Worm (Caenorhabditis elegans) whole organism, L2 larva: ENCODE data around the gene egl-38.

Experiments used
- alr-1 ChIP-seq: fragments of 150-350 bp; optimal IDR thresholded peaks from 2 replicates; lab custom pipeline; 2014; ENCODE audit warnings: missing biosample characterization, missing genetic modification characterization
- aly-2 ChIP-seq: fragments of 150-350 bp; optimal IDR thresholded peaks from 2 replicates; lab custom pipeline; 2014; ENCODE audit warnings: missing biosample characterization, missing genetic modification characterization
- elt-3 ChIP-seq: sonication (generic microtip); optimal IDR thresholded peaks from 2 replicates; lab custom pipeline; 2017; ENCODE audit warnings: missing biosample characterization, missing genetic modification characterization
- mdl-1 ChIP-seq, 2 experiments: fragments of 150-350 bp in 1 of 2; sonication (generic microtip) in 1 of 2; optimal IDR thresholded peaks; 2 replicates each; lab custom pipeline; 2017; ENCODE audit warnings: missing biosample characterization in 2 of 2, missing genetic modification characterization in 2 of 2
- skn-1 ChIP-seq: sonication (generic microtip); optimal IDR thresholded peaks from 2 replicates; lab custom pipeline; 2017; ENCODE audit warnings: missing biosample characterization, missing genetic modification characterization
- unc-62 ChIP-seq: fragments of 150-350 bp; optimal IDR thresholded peaks from 2 replicates; lab custom pipeline; 2014; ENCODE audit warnings: missing biosample characterization, missing genetic modification reagents, missing genetic modification characterization

DNA sequence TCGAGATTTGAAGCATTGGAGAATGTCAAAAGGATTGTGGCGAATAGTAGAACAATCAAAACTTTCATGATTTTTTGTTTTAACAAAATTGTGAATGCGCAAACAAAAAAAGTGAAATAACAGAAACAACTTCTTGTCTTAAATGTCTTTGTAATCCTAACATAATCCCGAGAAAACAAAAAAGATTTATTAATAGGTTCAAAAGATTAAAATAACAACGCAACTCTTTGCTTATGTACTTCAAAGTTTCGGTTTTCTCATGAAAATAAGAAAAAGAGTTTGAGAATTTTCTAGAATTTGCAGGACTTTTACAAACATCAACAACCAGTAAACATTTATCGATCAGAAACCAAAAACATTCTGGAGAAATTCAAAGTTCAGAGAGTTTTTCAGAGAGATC, 20.5 kb downstream of the egl-38 start, which contains the start of gene ttr-39:
- no peak for TF ChIP-seq unc-62 (GFP tag; lab: Kevin White, UChicago)
- no peak for TF ChIP-seq mdl-1 (tag; optimal IDR thresholded peaks at IDR 0.05; lab: Kevin White, UChicago)
- no peak for TF ChIP-seq elt-3
- no peak for TF ChIP-seq alr-1 (tag; lab: Kevin White, UChicago)
- TF ChIP-seq aly-2 (tag; lab: Kevin White, UChicago), result no peak
- no peak for TF ChIP-seq skn-1 (tag; lab: Kevin White, UChicago)
